Fruit fly (Drosophila melanogaster): Measurements from ENCODE around the gene CG45263.

- TF ChIP-seq CG8478 (optimal IDR thresholded peaks at IDR 0.05): no peak
- TF ChIP-seq CTCF (optimal IDR thresholded peaks at IDR 0.05): no peak
Measured at dm6 chr3R:8326884-8327283, 150.5 kb downstream of the CG45263 start.
